Fruit fly (Drosophila melanogaster) whole organism, prepupa: ENCODE data around the gene ND-15.
A peak's percentile ranks its signal among the peaks of the same experiment; 100 is the strongest.

ENCODE experiments used
- Blimp-1 ChIP-seq: fragments of 200-800 bp; sonication (Bioruptor generic); optimal IDR thresholded peaks from 3 replicates; lab custom pipeline; 2017; ENCODE audit warnings: missing biosample characterization, missing genetic modification characterization, mild to moderate bottlenecking, moderate library complexity, missing genetic modification reagents
- CG10631 ChIP-seq: fragments of 200-800 bp; sonication (Bioruptor generic); optimal IDR thresholded peaks from 2 replicates; lab custom pipeline; 2016; ENCODE audit warnings: missing biosample characterization, missing genetic modification characterization
- CG10669 ChIP-seq: fragments of 200-800 bp; sonication (Bioruptor generic); optimal IDR thresholded peaks from 3 replicates; lab custom pipeline; 2018; ENCODE audit warnings: missing biosample characterization, mild to moderate bottlenecking, missing genetic modification characterization, moderate library complexity
- CG11294 ChIP-seq: fragments of 200-800 bp; sonication (Bioruptor generic); IDR thresholded peaks from 2 replicates; pipeline ENCODE4 v1.3.6; 2022; ENCODE audit warnings: missing biosample characterization, missing genetic modification characterization
- CG11762 ChIP-seq: fragments of 200-800 bp; sonication (Bioruptor generic); optimal IDR thresholded peaks from 3 replicates; lab custom pipeline; 2016; ENCODE audit warnings: missing biosample characterization, missing genetic modification characterization; ENCODE audit not compliant: insufficient read depth
- CG11902 ChIP-seq: fragments of 200-800 bp; sonication (Bioruptor generic); optimal IDR thresholded peaks from 3 replicates; lab custom pipeline; 2016; ENCODE audit warnings: missing biosample characterization, missing genetic modification characterization
- CG15336 ChIP-seq: fragments of 200-800 bp; sonication (Bioruptor generic); IDR thresholded peaks from 2 replicates; pipeline ENCODE4 v1.3.6; 2022; ENCODE audit warnings: missing biosample characterization, missing genetic modification characterization
- CG3032 ChIP-seq: fragments of 200-800 bp; optimal IDR thresholded peaks from 2 replicates; lab custom pipeline; 2019; ENCODE audit warnings: missing biosample characterization, mild to moderate bottlenecking, missing genetic modification characterization, moderate library complexity
- CG31627 ChIP-seq: fragments of 200-800 bp; sonication (Bioruptor generic); optimal IDR thresholded peaks from 3 replicates; lab custom pipeline; 2016; ENCODE audit warnings: missing biosample characterization, missing genetic modification characterization
- CG32006 ChIP-seq: fragments of 200-800 bp; sonication (Bioruptor generic); optimal IDR thresholded peaks from 3 replicates; lab custom pipeline; 2017; ENCODE audit warnings: missing biosample characterization, mild to moderate bottlenecking, missing genetic modification characterization
- CG3919 ChIP-seq: fragments of 200-800 bp; sonication (Bioruptor generic); optimal IDR thresholded peaks from 3 replicates; lab custom pipeline; 2016; ENCODE audit warnings: missing biosample characterization, missing genetic modification characterization
- CG4318 ChIP-seq: fragments of 200-800 bp; sonication (Bioruptor generic); optimal IDR thresholded peaks from 3 replicates; lab custom pipeline; 2017; ENCODE audit warnings: missing biosample characterization, mild to moderate bottlenecking, missing genetic modification characterization
- CG6163 ChIP-seq: fragments of 200-800 bp; sonication (Bioruptor generic); IDR thresholded peaks from 3 replicates; pipeline ENCODE4 v1.3.6; 2022; ENCODE audit warnings: missing biosample characterization, missing genetic modification characterization
- CG6854 ChIP-seq: fragments of 200-800 bp; sonication (Bioruptor generic); optimal IDR thresholded peaks from 2 replicates; lab custom pipeline; 2017; ENCODE audit warnings: missing biosample characterization, mild to moderate bottlenecking, missing genetic modification characterization
- CG7368 ChIP-seq: fragments of 200-800 bp; sonication (Bioruptor generic); optimal IDR thresholded peaks from 3 replicates; lab custom pipeline; 2016; ENCODE audit warnings: missing biosample characterization, missing genetic modification characterization
- CG8119 ChIP-seq: fragments of 200-800 bp; sonication (Bioruptor generic); IDR thresholded peaks from 3 replicates; pipeline ENCODE4 v1.3.6; 2022; ENCODE audit warnings: missing biosample characterization, missing genetic modification characterization
- CG8319 ChIP-seq: fragments of 200-800 bp; sonication (Bioruptor generic); optimal IDR thresholded peaks from 3 replicates; lab custom pipeline; 2016; ENCODE audit warnings: missing biosample characterization, missing genetic modification characterization
- CG9139 ChIP-seq: fragments of 200-800 bp; sonication (Bioruptor generic); optimal IDR thresholded peaks from 3 replicates; lab custom pipeline; 2017; ENCODE audit warnings: missing biosample characterization, mild to moderate bottlenecking, missing genetic modification characterization
- Eip75B ChIP-seq: fragments of 200-800 bp; sonication (Bioruptor generic); optimal IDR thresholded peaks from 3 replicates; lab custom pipeline; 2016; ENCODE audit warnings: missing biosample characterization, missing genetic modification characterization
- Eip78C ChIP-seq: fragments of 200-800 bp; sonication (Bioruptor generic); peaks from one replicate; lab custom pipeline; 2016; ENCODE audit warnings: missing biosample characterization, missing genetic modification characterization
- Eip93F ChIP-seq: fragments of 200-800 bp; sonication (Bioruptor generic); optimal IDR thresholded peaks from 2 replicates; lab custom pipeline; 2016; ENCODE audit warnings: missing biosample characterization, mild to moderate bottlenecking, missing genetic modification characterization
- Ets21C ChIP-seq: fragments of 200-800 bp; sonication (Bioruptor generic); optimal IDR thresholded peaks from 3 replicates; lab custom pipeline; 2016; ENCODE audit warnings: missing biosample characterization, missing genetic modification characterization
- Ets96B ChIP-seq: fragments of 200-800 bp; optimal IDR thresholded peaks from 2 replicates; lab custom pipeline; 2019; ENCODE audit warnings: missing biosample characterization, mild to moderate bottlenecking, missing genetic modification characterization, moderate library complexity
- Gug ChIP-seq: fragments of 200-800 bp; sonication (Bioruptor generic); IDR thresholded peaks from 2 replicates; pipeline ENCODE4 v1.3.6; 2022; ENCODE audit warnings: missing biosample characterization, missing genetic modification characterization
- Hr38 ChIP-seq: sonication (Bioruptor generic); optimal IDR thresholded peaks from 2 replicates; lab custom pipeline; 2016; ENCODE audit warnings: missing biosample characterization, missing genetic modification characterization
- Lpt ChIP-seq: fragments of 200-800 bp; sonication (Bioruptor generic); optimal IDR thresholded peaks from 3 replicates; lab custom pipeline; 2016; ENCODE audit warnings: missing biosample characterization, missing genetic modification characterization
- cyc ChIP-seq: fragments of 200-800 bp; sonication (Bioruptor generic); optimal IDR thresholded peaks from 3 replicates; lab custom pipeline; 2016; ENCODE audit warnings: missing biosample characterization, missing genetic modification characterization
- eg ChIP-seq: fragments of 200-800 bp; sonication (Bioruptor generic); IDR thresholded peaks from 3 replicates; pipeline ENCODE4 v1.3.6; 2022; ENCODE audit warnings: missing biosample characterization, missing genetic modification characterization
- esn ChIP-seq: fragments of 200-800 bp; sonication (Bioruptor generic); optimal IDR thresholded peaks from 2 replicates; lab custom pipeline; 2016; ENCODE audit warnings: missing biosample characterization, mild to moderate bottlenecking, missing genetic modification characterization, moderate library complexity
- fkh ChIP-seq: fragments of 200-800 bp; sonication (Bioruptor generic); optimal IDR thresholded peaks from 3 replicates; lab custom pipeline; 2017; ENCODE audit warnings: missing biosample characterization, mild to moderate bottlenecking, missing genetic modification characterization, moderate library complexity
- lz ChIP-seq: fragments of 200-800 bp; sonication (Bioruptor generic); optimal IDR thresholded peaks from 3 replicates; lab custom pipeline; 2016; ENCODE audit warnings: missing biosample characterization, missing genetic modification characterization
- net ChIP-seq: fragments of 200-800 bp; sonication (Bioruptor generic); optimal IDR thresholded peaks from 3 replicates; lab custom pipeline; 2016; ENCODE audit warnings: missing biosample characterization, missing genetic modification characterization
- pdm3 ChIP-seq: fragments of 200-800 bp; sonication (Bioruptor generic); optimal IDR thresholded peaks from 3 replicates; lab custom pipeline; 2016; ENCODE audit warnings: missing biosample characterization, missing genetic modification characterization
- salr ChIP-seq, 2 experiments: fragments of 200-800 bp; sonication (Bioruptor generic); optimal IDR thresholded peaks; 3 replicates each; lab custom pipeline; 2016 to 2018; ENCODE audit warnings: missing biosample characterization in 2 of 2, missing genetic modification characterization in 2 of 2, mild to moderate bottlenecking in 1 of 2
- ss ChIP-seq, 2 experiments: fragments of 200-800 bp; sonication (Bioruptor generic); optimal IDR thresholded peaks; 2 replicates in 1 of 2; 3 replicates in 1 of 2; lab custom pipeline; 2017 to 2018; ENCODE audit warnings: mild to moderate bottlenecking in 2 of 2, missing biosample characterization in 2 of 2, missing genetic modification characterization in 2 of 2, moderate library complexity in 1 of 2
- svp ChIP-seq: fragments of 200-800 bp; sonication (Bioruptor generic); peaks from one replicate; lab custom pipeline; 2016; ENCODE audit warnings: missing biosample characterization, missing genetic modification characterization

Gene ND-15

dm6 chr2L:87255-87723 lies 27.2 kb upstream of the ND-15 start, which contains the start of gene net (continued):
- TF ChIP-seq Lpt, result peak; percentile 22
- TF ChIP-seq net (GFP tag; lab: Kevin White, UChicago), result peak; percentile 86
- TF ChIP-seq CG10631 (GFP tag; lab: Kevin White, UChicago), result peak; percentile 46
- TF ChIP-seq CG15336 (GFP tag; lab: Robert Waterston, UW), result peak; percentile 62
- TF ChIP-seq cyc, result peak; percentile 19
- no peak for TF ChIP-seq Ets21C (GFP tag; lab: Kevin White, UChicago)
- peak; percentile 59 for TF ChIP-seq CG6854 (GFP tag; lab: Kevin White, UChicago)
- TF ChIP-seq salr (GFP tag; optimal IDR thresholded peaks at IDR 0.05; lab: Kevin White, UChicago), result peak in 1 of 2 experiments; percentile 15
- TF ChIP-seq eg (GFP tag; lab: Robert Waterston, UW), result no peak
- peak; percentile 33 for TF ChIP-seq pdm3 (GFP tag; lab: Kevin White, UChicago)
- peak; percentile 54 for TF ChIP-seq esn (GFP tag; lab: Kevin White, UChicago)
- peak; percentile 48 for TF ChIP-seq CG3919 (GFP tag; lab: Kevin White, UChicago)
- peak; percentile 10 for TF ChIP-seq lz (GFP tag; lab: Kevin White, UChicago)
- no peak for TF ChIP-seq CG32006
- peak; percentile 11 for TF ChIP-seq CG11762
- peak; percentile 72 for TF ChIP-seq CG3032 (tag; lab: Kevin White, UChicago)
- peak; percentile 52 to 75 for TF ChIP-seq ss (GFP tag; optimal IDR thresholded peaks at IDR 0.05; lab: Kevin White, UChicago)
- TF ChIP-seq CG7368 (GFP tag; lab: Kevin White, UChicago), result no peak
- TF ChIP-seq Eip75B (GFP tag; lab: Kevin White, UChicago), result peak; percentile 42
- TF ChIP-seq CG10669 (GFP tag; lab: Kevin White, UChicago), result peak; percentile 63
- peak; percentile 76 for TF ChIP-seq svp
- no peak for TF ChIP-seq CG11294
- no peak for TF ChIP-seq CG8319 (GFP tag; lab: Kevin White, UChicago)
- TF ChIP-seq CG9139 (GFP tag; lab: Kevin White, UChicago), result peak; percentile 57
- no peak for TF ChIP-seq Hr38 (GFP tag; lab: Kevin White, UChicago)

dm6 chr2L:88528-88927 lies 26.0 kb upstream of the ND-15 start:
- TF ChIP-seq cyc (no peak), Blimp-1 (GFP tag; lab: Kevin White, UChicago) (peak; percentile 81), Eip93F (GFP tag; lab: Kevin White, UChicago) (no peak), CG15336 (GFP tag; lab: Robert Waterston, UW) (no peak), fkh (GFP tag; lab: Kevin White, UChicago) (no peak), CG8119 (no peak), CG6163 (GFP tag; lab: Robert Waterston, UW) (no peak), CG11902 (no peak), salr (GFP tag; optimal IDR thresholded peaks at IDR 0.05; lab: Kevin White, UChicago) (no peak), Ets96B (tag; lab: Kevin White, UChicago) (no peak), CG6854 (GFP tag; lab: Kevin White, UChicago) (peak; percentile 8), esn (GFP tag; lab: Kevin White, UChicago) (peak; percentile 1), CG31627 (no peak), CG3919 (GFP tag; lab: Kevin White, UChicago) (no peak)

- TF ChIP-seq Eip78C (GFP tag; lab: Kevin White, UChicago), result peak; percentile 42
- TF ChIP-seq CG4318 (GFP tag; lab: Kevin White, UChicago), result no peak
These were observed 25.4 kb upstream of the ND-15 start for dm6 chr2L:89158-89557.

dm6 chr2L:90081-90480 lies 24.4 kb upstream of the ND-15 start:
- no peak for TF ChIP-seq Gug (GFP tag; lab: Robert Waterston, UW)
- TF ChIP-seq CG31627, result no peak
